Fruit fly (Drosophila melanogaster): Measurements from ENCODE around the gene CG14312.
A peak's percentile ranks its signal among the peaks of the same experiment; 100 is the strongest.

CG14312 gene

DNA sequence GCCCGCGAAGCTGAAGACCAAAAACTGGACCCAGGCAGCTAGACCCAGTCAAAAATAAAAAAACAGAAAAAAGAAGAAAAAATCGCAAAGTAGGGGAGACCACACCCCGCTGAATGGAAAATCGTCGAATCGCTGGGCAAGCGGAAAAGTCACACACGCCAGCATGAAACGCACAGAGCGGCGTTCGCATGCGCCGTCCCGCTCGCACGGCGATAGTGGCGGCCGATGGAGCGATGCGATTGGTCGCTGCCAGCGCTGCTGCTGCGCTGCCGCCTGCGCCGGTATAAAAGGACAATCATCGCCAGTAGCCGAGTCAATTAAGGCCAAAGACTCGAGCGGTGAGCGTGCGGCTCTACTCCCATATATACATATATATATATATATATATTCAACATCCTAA, 47.4 kb downstream of the CG14312 start, which contains the start of gene repo (continued):
- TF ChIP-seq ewg (GFP tag; optimal IDR thresholded peaks at IDR 0.05) = peak; percentile 18
- TF ChIP-seq Side (GFP tag; optimal IDR thresholded peaks at IDR 0.05) = no peak
- no peak for TF ChIP-seq CG14860 (GFP tag; IDR thresholded peaks at IDR 0.05; ENCODE audit: partially characterized antibody)
- no peak for TF ChIP-seq D (optimal IDR thresholded peaks at IDR 0.05)
- TF ChIP-seq D (GFP tag; optimal IDR thresholded peaks at IDR 0.05) = no peak
- TF ChIP-seq nerfin-1 (tag; optimal IDR thresholded peaks at IDR 0.05) = peak; percentile 43
- no peak for TF ChIP-seq CG30403 (GFP tag; optimal IDR thresholded peaks at IDR 0.05)
- TF ChIP-seq Nf-YA (GFP tag; IDR thresholded peaks at IDR 0.05) = peak; percentile 89
- peak; percentile 23; the same call in 1 of the 2 replicates for TF ChIP-seq Dref (GFP tag; IDR thresholded peaks at IDR 0.05)
- TF ChIP-seq Trl (optimal IDR thresholded peaks at IDR 0.05) = no peak
- no peak for TF ChIP-seq Trl (GFP tag; optimal IDR thresholded peaks at IDR 0.05)
- TF ChIP-seq Nf-YB (GFP tag; optimal IDR thresholded peaks at IDR 0.05) = peak; percentile 99
- no peak for TF ChIP-seq CG15479 (GFP tag; optimal IDR thresholded peaks at IDR 0.05)
- 0 out of 3 replicates have a peak, but pooled peaks have one; percentile 22 for TF ChIP-seq ci (GFP tag; IDR thresholded peaks at IDR 0.05)
- TF ChIP-seq Nf-YC (tag; optimal IDR thresholded peaks at IDR 0.05) = peak; percentile 98
- peak; percentile 36; the same call in 1 of the 2 replicates for TF ChIP-seq CG32772 (GFP tag; IDR thresholded peaks at IDR 0.05)
- no peak for TF ChIP-seq twi (tag; optimal IDR thresholded peaks at IDR 0.05)
- TF ChIP-seq repo (GFP tag; optimal IDR thresholded peaks at IDR 0.05) = peak; percentile 19
- peak; percentile 27; the same call in 1 of the 2 replicates for TF ChIP-seq bbx (GFP tag; IDR thresholded peaks at IDR 0.05; ENCODE audit: partially characterized antibody)
- TF ChIP-seq CG11504 (tag; optimal IDR thresholded peaks at IDR 0.05) = no peak
- no peak for TF ChIP-seq D19A (tag; optimal IDR thresholded peaks at IDR 0.05)
- TF ChIP-seq CG7556 (GFP tag; optimal IDR thresholded peaks at IDR 0.05) = no peak
- peak; percentile 31; the same call in 1 of the 2 replicates for TF ChIP-seq CG32532 (GFP tag; IDR thresholded peaks at IDR 0.05)
- TF ChIP-seq CG5180 (GFP tag; optimal IDR thresholded peaks at IDR 0.05) = peak; percentile 12
- TF ChIP-seq CG15601 (tag; optimal IDR thresholded peaks at IDR 0.05) = peak; percentile 3
- no peak for TF ChIP-seq wek (GFP tag; optimal IDR thresholded peaks at IDR 0.05)
- no peak for TF ChIP-seq CG2129 (GFP tag; IDR thresholded peaks at IDR 0.05; ENCODE audit: partially characterized antibody)

DNA sequence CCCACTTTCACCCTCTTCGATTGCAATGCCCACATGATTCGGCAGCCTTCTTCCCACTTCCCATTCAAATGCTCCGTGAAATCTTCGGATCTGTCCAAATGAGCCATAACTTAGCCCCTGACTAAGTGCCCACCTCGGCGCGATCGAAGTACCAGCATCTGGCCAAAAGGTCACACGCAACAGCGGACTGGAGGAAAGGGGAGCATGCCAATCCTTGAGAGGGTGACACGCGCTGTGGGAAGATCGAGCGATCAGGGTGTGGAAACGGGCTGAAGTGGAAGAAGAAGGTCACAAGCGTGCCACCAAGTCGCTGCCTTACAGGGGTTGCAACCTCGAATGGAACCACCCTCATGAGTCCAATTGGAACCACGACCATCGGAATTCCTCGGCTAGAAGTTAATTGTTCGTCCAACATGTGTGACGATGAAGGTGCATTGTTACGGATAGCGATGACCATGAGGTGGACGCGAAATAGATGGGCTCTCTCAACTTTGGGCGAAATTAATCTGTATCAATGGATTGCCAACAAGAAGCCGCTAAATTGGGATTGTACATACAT, 48.5 kb downstream of the CG14312 start:
- TF ChIP-seq bcd (GFP tag; optimal IDR thresholded peaks at IDR 0.05) = no peak
- peak; percentile 81 for TF ChIP-seq pros (GFP tag; optimal IDR thresholded peaks at IDR 0.05)
- TF ChIP-seq H2.0 (GFP tag; IDR thresholded peaks at IDR 0.05) = no peak
- TF ChIP-seq grn (GFP tag; optimal IDR thresholded peaks at IDR 0.05) = no peak
- peak; percentile 66 for TF ChIP-seq Ets65A (GFP tag)
- TF ChIP-seq Chrac-16 (GFP tag; optimal IDR thresholded peaks at IDR 0.05) = no peak
- peak; percentile 72 for TF ChIP-seq gcm (GFP tag; optimal IDR thresholded peaks at IDR 0.05)
- no peak for TF ChIP-seq org-1 (GFP tag; optimal IDR thresholded peaks at IDR 0.05)
- TF ChIP-seq insv (GFP tag; optimal IDR thresholded peaks at IDR 0.05) = peak in 1 of 2 experiments; percentile 84
- peak; percentile 11 for TF ChIP-seq HLHmδ (GFP tag; optimal IDR thresholded peaks at IDR 0.05)
- no peak for TF ChIP-seq fru (optimal IDR thresholded peaks at IDR 0.05)
- no peak for TF ChIP-seq CG17359 (tag; optimal IDR thresholded peaks at IDR 0.05)
- no peak for TF ChIP-seq slp2 (GFP tag; optimal IDR thresholded peaks at IDR 0.05)
- no peak for TF ChIP-seq CG2889 (GFP tag; IDR thresholded peaks at IDR 0.05)
- TF ChIP-seq nerfin-1 (tag; optimal IDR thresholded peaks at IDR 0.05) = peak; percentile 97
- TF ChIP-seq kay (GFP tag; optimal IDR thresholded peaks at IDR 0.05) = no peak
- no peak for TF ChIP-seq CG7357 (GFP tag; IDR thresholded peaks at IDR 0.05)
- TF ChIP-seq CG2120 (GFP tag; optimal IDR thresholded peaks at IDR 0.05) = no peak
- TF ChIP-seq Sin3A (optimal IDR thresholded peaks at IDR 0.05) = no peak
- TF ChIP-seq D (optimal IDR thresholded peaks at IDR 0.05) = peak; percentile 46
- TF ChIP-seq D (GFP tag; optimal IDR thresholded peaks at IDR 0.05) = no peak
- peak; percentile 86 for TF ChIP-seq CG5180 (GFP tag; optimal IDR thresholded peaks at IDR 0.05)
- no peak for TF ChIP-seq D19A (tag; optimal IDR thresholded peaks at IDR 0.05)
- TF ChIP-seq tll (GFP tag; optimal IDR thresholded peaks at IDR 0.05) = peak in 1 of 2 experiments; percentile 29
